Worm (Caenorhabditis elegans): Measurements from ENCODE around the gene K03H1.13.

K03H1.13 gene

ce11 chrIII:9950244-9950643, at the start of gene K03H1.13:
Gene K03H1.13, minus strand, starts transcription at chrIII:9950344.
- TF ChIP-seq ref-1 (GFP tag; conservative IDR thresholded peaks at IDR 0.05) (no peak), ztf-23 (GFP tag; IDR thresholded peaks at IDR 0.05) (no peak), klf-2 (GFP tag; conservative IDR thresholded peaks at IDR 0.05) (no peak), ztf-29 (GFP tag; IDR thresholded peaks at IDR 0.05) (no peak), cog-1 (tag; optimal IDR thresholded peaks at IDR 0.05) (no peak), flt-1 (GFP tag; IDR thresholded peaks at IDR 0.05) (no peak), med-1 (GFP tag; optimal IDR thresholded peaks at IDR 0.05; ENCODE audit: insufficient read depth) (no peak), T22C8.4 (GFP tag; IDR thresholded peaks at IDR 0.05) (no peak), tab-1 (GFP tag; IDR thresholded peaks at IDR 0.05) (no peak)

ce11 chrIII:9999235-9999634, 49.1 kb upstream of the K03H1.13 start, which contains the start of gene C05B5.17:
Gene C05B5.17, minus strand, starts transcription at chrIII:9999335.
- TF ChIP-seq ref-1 (GFP tag; conservative IDR thresholded peaks at IDR 0.05): no peak
- no peak for TF ChIP-seq ztf-29 (GFP tag; IDR thresholded peaks at IDR 0.05)
- TF ChIP-seq flt-1 (GFP tag; IDR thresholded peaks at IDR 0.05): no peak
- no peak for TF ChIP-seq cog-1 (tag; optimal IDR thresholded peaks at IDR 0.05)
- no peak for TF ChIP-seq klf-2 (GFP tag; conservative IDR thresholded peaks at IDR 0.05)
- TF ChIP-seq ztf-23 (GFP tag; IDR thresholded peaks at IDR 0.05): no peak
- TF ChIP-seq med-1 (GFP tag; optimal IDR thresholded peaks at IDR 0.05; ENCODE audit: insufficient read depth): no peak
- TF ChIP-seq tab-1 (GFP tag; IDR thresholded peaks at IDR 0.05): no peak
- TF ChIP-seq T22C8.4 (GFP tag; IDR thresholded peaks at IDR 0.05): no peak

- TF ChIP-seq ztf-23 (GFP tag; IDR thresholded peaks at IDR 0.05) (no peak), cog-1 (tag; optimal IDR thresholded peaks at IDR 0.05) (no peak), ref-1 (GFP tag; conservative IDR thresholded peaks at IDR 0.05) (no peak), T22C8.4 (GFP tag; IDR thresholded peaks at IDR 0.05) (no peak), med-1 (GFP tag; optimal IDR thresholded peaks at IDR 0.05; ENCODE audit: insufficient read depth) (no peak), flt-1 (GFP tag; IDR thresholded peaks at IDR 0.05) (no peak), tab-1 (GFP tag; IDR thresholded peaks at IDR 0.05) (no peak), klf-2 (GFP tag; conservative IDR thresholded peaks at IDR 0.05) (no peak), ztf-29 (GFP tag; IDR thresholded peaks at IDR 0.05) (no peak)
These were observed 47.7 kb upstream of the K03H1.13 start, which contains the start of gene pqn-8 for ce11 chrIII:9997890-9998289. Gene pqn-8, minus strand, starts transcription at chrIII:9997990.

ce11 chrIII:9993535-9993934, 43.4 kb upstream of the K03H1.13 start, which contains the start of gene C05B5.4:
Gene C05B5.4, plus strand, starts transcription at chrIII:9993885.
- TF ChIP-seq cog-1 (tag; optimal IDR thresholded peaks at IDR 0.05) (no peak), klf-2 (GFP tag; conservative IDR thresholded peaks at IDR 0.05) (no peak), tab-1 (GFP tag; IDR thresholded peaks at IDR 0.05) (no peak), T22C8.4 (GFP tag; IDR thresholded peaks at IDR 0.05) (no peak), med-1 (GFP tag; optimal IDR thresholded peaks at IDR 0.05; ENCODE audit: insufficient read depth) (no peak), ztf-29 (GFP tag; IDR thresholded peaks at IDR 0.05) (no peak), ztf-23 (GFP tag; IDR thresholded peaks at IDR 0.05) (no peak), ref-1 (GFP tag; conservative IDR thresholded peaks at IDR 0.05) (no peak), flt-1 (GFP tag; IDR thresholded peaks at IDR 0.05) (no peak)

DNA sequence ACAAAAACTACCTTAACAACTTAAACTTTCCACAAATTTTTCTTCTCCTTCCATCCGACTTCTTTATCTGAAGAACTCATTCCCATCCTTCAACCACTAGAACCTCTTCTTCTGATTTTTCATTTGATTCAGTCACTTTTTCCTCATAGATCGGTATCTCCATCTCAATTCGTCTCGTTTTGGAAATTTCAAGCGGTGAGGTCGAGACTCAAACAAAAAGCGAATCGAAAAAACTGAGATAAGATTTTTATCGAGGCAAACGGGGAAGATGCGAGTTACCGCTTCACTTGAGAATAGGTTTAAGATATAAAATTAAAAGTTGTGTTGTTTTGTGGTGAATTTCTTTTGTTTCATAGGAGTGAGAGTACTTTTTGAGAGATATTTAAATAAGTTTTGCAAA, 41.2 kb upstream of the K03H1.13 start:
- TF ChIP-seq flt-1 (GFP tag; IDR thresholded peaks at IDR 0.05) (no peak), ref-1 (GFP tag; conservative IDR thresholded peaks at IDR 0.05) (no peak), ztf-23 (GFP tag; IDR thresholded peaks at IDR 0.05) (no peak), med-1 (GFP tag; optimal IDR thresholded peaks at IDR 0.05; ENCODE audit: insufficient read depth) (no peak), tab-1 (GFP tag; IDR thresholded peaks at IDR 0.05) (no peak), cog-1 (tag; optimal IDR thresholded peaks at IDR 0.05) (no peak), T22C8.4 (GFP tag; IDR thresholded peaks at IDR 0.05) (no peak), klf-2 (GFP tag; conservative IDR thresholded peaks at IDR 0.05) (no peak), ztf-29 (GFP tag; IDR thresholded peaks at IDR 0.05) (no peak)

- TF ChIP-seq klf-2 (GFP tag; conservative IDR thresholded peaks at IDR 0.05) (no peak), med-1 (GFP tag; optimal IDR thresholded peaks at IDR 0.05; ENCODE audit: insufficient read depth) (no peak), flt-1 (GFP tag; IDR thresholded peaks at IDR 0.05) (no peak), T22C8.4 (GFP tag; IDR thresholded peaks at IDR 0.05) (no peak), ref-1 (GFP tag; conservative IDR thresholded peaks at IDR 0.05) (no peak), tab-1 (GFP tag; IDR thresholded peaks at IDR 0.05) (no peak), ztf-29 (GFP tag; IDR thresholded peaks at IDR 0.05) (no peak)
These were observed 38.2 kb upstream of the K03H1.13 start, which contains the start of gene C05B5.1 for ce11 chrIII:9988352-9988751. Gene C05B5.1, minus strand, starts transcription at chrIII:9988452.

DNA sequence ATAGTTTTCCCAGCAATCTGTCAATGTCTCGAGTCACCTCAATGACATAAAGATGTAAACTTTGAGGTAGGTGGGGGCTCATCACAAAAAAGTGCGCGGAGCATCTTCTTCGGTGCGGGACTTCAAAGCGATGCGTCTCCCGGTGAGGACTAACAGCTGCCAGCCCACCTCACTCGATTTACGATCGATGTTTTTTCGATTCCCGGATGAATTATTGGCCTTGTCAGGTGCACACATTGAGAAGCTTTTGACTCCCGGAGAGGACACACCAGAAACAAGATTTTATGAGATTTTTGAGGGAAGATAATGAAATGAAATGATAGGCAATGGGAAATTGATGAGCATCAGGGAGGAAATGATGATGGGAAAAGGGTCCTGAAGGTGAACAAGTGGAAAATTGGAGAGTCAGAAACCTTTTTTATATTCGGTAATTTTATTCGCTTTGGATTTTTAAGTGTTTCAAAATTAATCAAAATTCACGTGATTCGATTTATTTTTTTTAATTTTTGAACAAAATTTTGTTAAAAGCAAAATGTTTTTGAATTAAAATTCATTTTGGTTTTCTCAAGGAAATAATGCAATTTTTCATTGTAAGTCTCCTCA, 36.8 kb upstream of the K03H1.13 start, which contains the start of gene C05B5.12:
Gene C05B5.12 (plus strand): TSS at position 553 of the 603 bp plus-strand sequence.
- TF ChIP-seq ref-1 (GFP tag; conservative IDR thresholded peaks at IDR 0.05) (no peak), tab-1 (GFP tag; IDR thresholded peaks at IDR 0.05) (no peak), cog-1 (tag; optimal IDR thresholded peaks at IDR 0.05) (no peak), flt-1 (GFP tag; IDR thresholded peaks at IDR 0.05) (no peak), klf-2 (GFP tag; conservative IDR thresholded peaks at IDR 0.05) (no peak), med-1 (GFP tag; optimal IDR thresholded peaks at IDR 0.05; ENCODE audit: insufficient read depth) (no peak), ztf-29 (GFP tag; IDR thresholded peaks at IDR 0.05) (no peak)

- TF ChIP-seq flt-1 (GFP tag; IDR thresholded peaks at IDR 0.05) (no peak), T22C8.4 (GFP tag; IDR thresholded peaks at IDR 0.05) (no peak), ztf-23 (GFP tag; IDR thresholded peaks at IDR 0.05) (no peak), med-1 (GFP tag; optimal IDR thresholded peaks at IDR 0.05; ENCODE audit: insufficient read depth) (no peak), tab-1 (GFP tag; IDR thresholded peaks at IDR 0.05) (no peak), cog-1 (tag; optimal IDR thresholded peaks at IDR 0.05) (no peak), ztf-29 (GFP tag; IDR thresholded peaks at IDR 0.05) (no peak)
These were observed 35.4 kb upstream of the K03H1.13 start for ce11 chrIII:9985542-9985941.

DNA sequence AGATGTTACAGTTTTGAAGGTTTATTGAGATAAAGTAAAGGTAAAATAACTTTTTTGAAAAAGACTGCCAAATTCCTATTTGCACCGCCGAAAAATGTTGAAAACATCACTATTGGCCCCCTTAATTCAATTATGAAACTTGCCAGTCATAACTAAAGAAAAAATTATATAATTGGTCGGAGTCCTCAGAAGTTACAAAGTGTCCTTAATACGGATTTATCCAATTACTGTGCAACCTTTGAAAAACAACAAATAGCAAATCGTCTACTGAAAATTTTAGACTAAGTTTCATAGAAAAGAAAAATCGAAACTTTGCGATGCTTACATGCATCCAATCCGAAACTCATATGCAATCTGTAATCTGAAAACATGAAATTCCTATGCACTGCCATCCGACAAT, 34.5 kb upstream of the K03H1.13 start:
- TF ChIP-seq med-1 (GFP tag; optimal IDR thresholded peaks at IDR 0.05; ENCODE audit: insufficient read depth) (no peak), flt-1 (GFP tag; IDR thresholded peaks at IDR 0.05) (no peak), tab-1 (GFP tag; IDR thresholded peaks at IDR 0.05) (no peak), ref-1 (GFP tag; conservative IDR thresholded peaks at IDR 0.05) (no peak), cog-1 (tag; optimal IDR thresholded peaks at IDR 0.05) (no peak), ztf-29 (GFP tag; IDR thresholded peaks at IDR 0.05) (no peak), ztf-23 (GFP tag; IDR thresholded peaks at IDR 0.05) (no peak), T22C8.4 (GFP tag; IDR thresholded peaks at IDR 0.05) (no peak), klf-2 (GFP tag; conservative IDR thresholded peaks at IDR 0.05) (no peak)

All from whole organism, midembryonic.